Fruit fly (Drosophila melanogaster): ENCODE results near the gene CG13926.

The CG13926 gene

dm6 chr3L:1590194-1590593 lies 27.8 kb downstream of the CG13926 start (continued):
- no peak for TF ChIP-seq CG8290 (GFP tag; optimal IDR thresholded peaks at IDR 0.05)
- TF ChIP-seq CG8290 (tag; optimal IDR thresholded peaks at IDR 0.05): peak in 1 of 2 experiments; percentile 8
- peak; percentile 85 for TF ChIP-seq CG13894 (tag; optimal IDR thresholded peaks at IDR 0.05)
- no peak for TF ChIP-seq Eip74EF (GFP tag; optimal IDR thresholded peaks at IDR 0.05)
- no peak for TF ChIP-seq Doc3 (GFP tag; IDR thresholded peaks at IDR 0.05; ENCODE audit: partially characterized antibody)
- no peak for TF ChIP-seq HmgD (GFP tag; optimal IDR thresholded peaks at IDR 0.05)
- no peak for TF ChIP-seq CG4404 (GFP tag; IDR thresholded peaks at IDR 0.05)
- TF ChIP-seq CG6272 (GFP tag; IDR thresholded peaks at IDR 0.05): no peak

- peak; percentile 72; the same call in 2 of the 3 replicates for TF ChIP-seq ken (GFP tag; IDR thresholded peaks at IDR 0.05)
- TF ChIP-seq ash1 (GFP tag; optimal IDR thresholded peaks at IDR 0.05): peak; percentile 31
- TF ChIP-seq CG17612 (GFP tag; IDR thresholded peaks at IDR 0.05): peak; percentile 82
- peak; percentile 32 for TF ChIP-seq Mes4 (GFP tag; optimal IDR thresholded peaks at IDR 0.05)
- peak; percentile 33 for TF ChIP-seq CG9437 (GFP tag; optimal IDR thresholded peaks at IDR 0.05)
- TF ChIP-seq CG2199 (GFP tag; IDR thresholded peaks at IDR 0.05): 0 out of 3 replicates have a peak, but pooled peaks have one; percentile 71
- no peak for TF ChIP-seq fru (optimal IDR thresholded peaks at IDR 0.05)
- no peak for TF ChIP-seq Sry-β (GFP tag; optimal IDR thresholded peaks at IDR 0.05)
- TF ChIP-seq CG5245 (GFP tag; optimal IDR thresholded peaks at IDR 0.05): peak; percentile 91
- TF ChIP-seq disco-r (GFP tag; optimal IDR thresholded peaks at IDR 0.05): peak; percentile 61
- peak; percentile 89 for TF ChIP-seq ranshi (GFP tag; IDR thresholded peaks at IDR 0.05)
- peak; percentile 24 for TF ChIP-seq da (GFP tag; optimal IDR thresholded peaks at IDR 0.05)
- peak; percentile 89 for TF ChIP-seq CG16779 (GFP tag; IDR thresholded peaks at IDR 0.05)
- TF ChIP-seq CG18599 (GFP tag; optimal IDR thresholded peaks at IDR 0.05): peak; percentile 84
- peak; percentile 69 for TF ChIP-seq CG14050 (GFP tag; IDR thresholded peaks at IDR 0.05)
- TF ChIP-seq B-H2 (GFP tag; optimal IDR thresholded peaks at IDR 0.05): no peak
- TF ChIP-seq CG11085 (GFP tag; IDR thresholded peaks at IDR 0.05): peak; percentile 86
- TF ChIP-seq pan (optimal IDR thresholded peaks at IDR 0.05): no peak
- TF ChIP-seq pan (GFP tag; optimal IDR thresholded peaks at IDR 0.05 in 1 of 2, IDR thresholded peaks at IDR 0.05 in 1 of 2): peak in 1 of 2 experiments; percentile 89
- peak; percentile 80 for TF ChIP-seq B-H1 (GFP tag; IDR thresholded peaks at IDR 0.05)
- TF ChIP-seq CG12155 (GFP tag; optimal IDR thresholded peaks at IDR 0.05): peak; percentile 77
- 0 out of 2 replicates have a peak, but pooled peaks have one; percentile 16 for TF ChIP-seq crol (GFP tag; IDR thresholded peaks at IDR 0.05)
- TF ChIP-seq Ssrp (tag; optimal IDR thresholded peaks at IDR 0.05): peak; percentile 56
- peak; percentile 43 for TF ChIP-seq CG13775 (GFP tag; optimal IDR thresholded peaks at IDR 0.05)
- peak; percentile 71 for TF ChIP-seq CG9876 (GFP tag; optimal IDR thresholded peaks at IDR 0.05)
- TF ChIP-seq amos (GFP tag; IDR thresholded peaks at IDR 0.05; ENCODE audit: partially characterized antibody): no peak
- TF ChIP-seq tup (GFP tag; optimal IDR thresholded peaks at IDR 0.05): peak; percentile 44
- peak; percentile 60 for TF ChIP-seq Mad (GFP tag; optimal IDR thresholded peaks at IDR 0.05)
- peak; percentile 58 for TF ChIP-seq nau (GFP tag; optimal IDR thresholded peaks at IDR 0.05)
- no peak for TF ChIP-seq knrl (GFP tag; IDR thresholded peaks at IDR 0.05; ENCODE audit: partially characterized antibody)
- TF ChIP-seq Ets65A (GFP tag): peak; percentile 98
- TF ChIP-seq CG11247 (GFP tag; IDR thresholded peaks at IDR 0.05): peak; percentile 84
- peak; percentile 74 for TF ChIP-seq schlank (tag; optimal IDR thresholded peaks at IDR 0.05)
- TF ChIP-seq CG9727 (GFP tag; optimal IDR thresholded peaks at IDR 0.05): peak; percentile 69
- peak; percentile 51 for TF ChIP-seq kay (GFP tag; optimal IDR thresholded peaks at IDR 0.05)
- peak; percentile 76 for TF ChIP-seq CG30431 (GFP tag; optimal IDR thresholded peaks at IDR 0.05)
- TF ChIP-seq Hmx (GFP tag; optimal IDR thresholded peaks at IDR 0.05): no peak
- peak; percentile 92 for TF ChIP-seq Ptx1 (GFP tag; IDR thresholded peaks at IDR 0.05)
- TF ChIP-seq sim (GFP tag; IDR thresholded peaks at IDR 0.05): peak; percentile 79; the same call in 1 of the 2 replicates
- TF ChIP-seq CG31441 (GFP tag; IDR thresholded peaks at IDR 0.05): peak; percentile 64
- TF ChIP-seq rib (GFP tag; IDR thresholded peaks at IDR 0.05): peak; percentile 82; the same call in 1 of the 2 replicates
- TF ChIP-seq Lim3 (GFP tag; IDR thresholded peaks at IDR 0.05): peak; percentile 48; the same call in 1 of the 2 replicates
Observed at dm6 chr3L:1587140-1587849, 30.7 kb downstream of the CG13926 start.
